Worm (Caenorhabditis elegans): ENCODE data around the gene clec-135.

DNA sequence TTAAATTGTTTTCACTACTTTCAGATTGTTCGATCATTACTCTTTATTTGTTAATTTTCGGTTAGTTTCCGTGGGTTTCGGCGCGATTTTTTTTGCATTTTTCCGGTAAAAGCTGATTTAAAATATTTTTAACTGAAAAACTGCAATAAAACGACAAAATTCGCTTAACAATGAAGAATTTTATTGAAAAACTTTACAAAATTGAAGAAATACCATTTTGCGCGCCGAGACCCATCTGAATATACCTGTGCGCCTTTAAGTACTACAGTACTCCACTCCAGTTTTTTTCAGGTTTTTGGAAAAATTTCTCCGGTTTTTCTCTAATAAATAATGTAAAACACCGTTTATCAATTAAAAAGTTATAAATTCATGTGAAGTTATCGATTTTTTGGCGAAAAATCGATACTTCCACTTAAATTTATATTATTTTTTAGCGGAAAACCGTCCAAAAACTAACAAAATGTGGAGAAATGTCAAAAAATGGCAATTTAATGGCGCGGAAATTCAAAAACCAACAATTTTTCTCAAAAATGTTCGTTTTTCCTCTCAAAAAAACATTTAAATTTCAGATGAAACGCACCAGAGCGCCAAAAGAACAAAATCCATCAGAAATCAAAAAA lies 27.7 kb downstream of the clec-135 start, which contains the start of gene C16A11.10:
- no peak for TF ChIP-seq dmd-4 (tag; optimal IDR thresholded peaks at IDR 0.05; ENCODE audit: borderline replicate concordance)
- TF ChIP-seq rnt-1 (tag; optimal IDR thresholded peaks at IDR 0.05), result no peak
- no peak for TF ChIP-seq ceh-9 (tag; optimal IDR thresholded peaks at IDR 0.05)
- no peak for TF ChIP-seq elt-2 (tag; optimal IDR thresholded peaks at IDR 0.05)
